Worm (Caenorhabditis elegans): ENCODE data around the gene ipla-7.

DNA sequence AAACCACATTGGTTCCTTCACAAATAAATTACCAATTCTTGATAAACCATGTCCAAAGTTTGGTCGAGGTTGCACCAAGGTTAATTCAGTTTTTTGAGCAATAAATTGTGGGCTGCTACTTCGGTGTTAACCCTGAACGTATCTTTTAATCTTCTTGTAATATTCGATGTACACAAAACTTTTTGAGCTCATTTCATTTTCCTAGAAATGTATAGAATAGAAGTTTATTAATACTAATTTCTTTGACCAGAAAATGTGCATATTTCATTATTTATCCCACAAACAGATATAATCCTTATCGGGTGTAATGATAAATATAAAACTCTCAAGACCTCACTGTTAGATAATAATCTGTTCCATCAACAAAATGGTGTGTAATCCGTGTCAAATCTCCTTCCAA lies 1.3 kb upstream of the ipla-7 start:
- TF ChIP-seq flt-1 (GFP tag; IDR thresholded peaks at IDR 0.05): no peak
- no peak for TF ChIP-seq klf-2 (GFP tag; conservative IDR thresholded peaks at IDR 0.05)
- no peak for TF ChIP-seq ztf-29 (GFP tag; IDR thresholded peaks at IDR 0.05)
- no peak for TF ChIP-seq ref-1 (GFP tag; conservative IDR thresholded peaks at IDR 0.05)
- TF ChIP-seq ztf-23 (GFP tag; IDR thresholded peaks at IDR 0.05): no peak
- TF ChIP-seq cog-1 (tag; optimal IDR thresholded peaks at IDR 0.05): no peak
- no peak for TF ChIP-seq tab-1 (GFP tag; IDR thresholded peaks at IDR 0.05)
- TF ChIP-seq med-1 (GFP tag; optimal IDR thresholded peaks at IDR 0.05; ENCODE audit: insufficient read depth): no peak
- TF ChIP-seq T22C8.4 (GFP tag; IDR thresholded peaks at IDR 0.05): no peak

Data from whole organism, midembryonic.